Fruit fly (Drosophila melanogaster): ENCODE data around the gene CG32603.

Gene CG32603

DNA sequence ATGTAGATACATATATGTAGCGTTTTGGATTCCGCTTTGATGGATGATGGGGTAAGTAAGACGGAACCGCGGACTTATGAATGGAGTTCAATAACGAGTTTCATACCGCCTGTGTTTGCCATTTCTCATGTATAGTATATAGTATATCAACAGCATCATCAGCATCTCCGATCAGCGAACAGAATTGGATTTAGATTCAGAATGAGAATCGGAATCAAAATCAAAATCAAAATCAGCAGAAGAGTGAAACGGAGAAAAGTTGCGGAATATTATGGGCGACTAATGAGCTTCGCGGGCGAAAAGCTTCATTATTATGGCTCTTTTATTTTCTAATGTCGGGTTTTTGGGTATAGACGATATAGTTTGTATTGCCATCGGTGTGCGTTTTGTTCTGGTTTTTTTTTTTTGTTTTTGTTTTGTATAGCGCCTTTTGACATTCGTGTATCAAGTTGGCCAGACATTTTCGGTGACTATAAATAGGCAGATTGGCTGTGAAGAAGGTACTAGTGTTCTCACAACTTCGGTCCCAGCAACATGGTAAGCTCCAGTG lies at the start of gene CG32603:
Gene CG32603 (plus strand): TSS at position 500 of the 550 bp plus-strand sequence.
- TF ChIP-seq pan (optimal IDR thresholded peaks at IDR 0.05) (no peak), Dll (optimal IDR thresholded peaks at IDR 0.05) (no peak), CG8478 (optimal IDR thresholded peaks at IDR 0.05) (no peak), usp (GFP tag; optimal IDR thresholded peaks at IDR 0.05) (no peak), EcR (GFP tag; optimal IDR thresholded peaks at IDR 0.05) (no peak), psq (optimal IDR thresholded peaks at IDR 0.05) (no peak)

DNA sequence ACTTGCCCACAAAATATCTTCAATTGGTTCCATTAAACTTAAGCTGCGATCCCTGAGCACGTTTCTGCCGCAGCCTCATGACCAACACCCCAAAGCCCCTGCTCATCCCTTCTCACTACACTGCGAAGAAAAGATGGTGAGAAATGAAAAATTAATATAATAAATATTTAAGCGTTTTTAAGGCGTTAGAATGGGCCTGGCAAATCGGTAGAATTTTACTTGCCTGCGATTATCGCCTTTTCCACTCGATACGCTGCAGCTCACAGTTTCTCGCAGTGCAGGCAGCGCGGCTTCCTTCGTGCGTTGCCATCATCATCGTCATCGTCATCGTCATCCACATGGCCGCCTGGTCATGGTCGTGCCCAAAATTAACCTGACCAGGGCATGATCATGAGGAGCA lies 36.2 kb upstream of the CG32603 start:
- TF ChIP-seq CG8478 (optimal IDR thresholded peaks at IDR 0.05) (no peak), usp (GFP tag; optimal IDR thresholded peaks at IDR 0.05) (no peak), psq (optimal IDR thresholded peaks at IDR 0.05) (no peak), EcR (GFP tag; optimal IDR thresholded peaks at IDR 0.05) (no peak), Dll (optimal IDR thresholded peaks at IDR 0.05) (no peak), pan (optimal IDR thresholded peaks at IDR 0.05) (no peak)

DNA sequence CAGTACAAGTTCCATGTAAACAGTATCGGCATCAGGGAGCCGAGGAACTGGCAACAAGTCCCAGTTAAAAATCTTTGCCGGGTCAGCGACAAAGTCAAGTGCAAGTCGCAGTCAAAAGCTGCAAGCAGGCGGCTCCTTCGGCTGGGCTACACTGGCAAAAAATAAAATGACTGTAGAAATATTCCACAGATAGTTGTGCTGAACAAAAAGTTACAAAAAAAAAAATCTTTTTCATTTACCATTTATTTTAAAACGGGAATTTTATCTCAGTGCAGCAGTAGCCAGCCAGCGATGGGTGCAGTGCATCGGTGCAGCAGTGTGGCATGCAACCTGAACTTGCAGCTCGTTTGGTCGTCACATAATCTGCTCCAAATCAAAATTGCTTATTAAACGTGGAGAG lies 35.0 kb upstream of the CG32603 start:
- TF ChIP-seq usp (GFP tag; optimal IDR thresholded peaks at IDR 0.05) (no peak), pan (optimal IDR thresholded peaks at IDR 0.05) (no peak), psq (optimal IDR thresholded peaks at IDR 0.05) (no peak), Dll (optimal IDR thresholded peaks at IDR 0.05) (no peak), CG8478 (optimal IDR thresholded peaks at IDR 0.05) (no peak), EcR (GFP tag; optimal IDR thresholded peaks at IDR 0.05) (no peak)

DNA sequence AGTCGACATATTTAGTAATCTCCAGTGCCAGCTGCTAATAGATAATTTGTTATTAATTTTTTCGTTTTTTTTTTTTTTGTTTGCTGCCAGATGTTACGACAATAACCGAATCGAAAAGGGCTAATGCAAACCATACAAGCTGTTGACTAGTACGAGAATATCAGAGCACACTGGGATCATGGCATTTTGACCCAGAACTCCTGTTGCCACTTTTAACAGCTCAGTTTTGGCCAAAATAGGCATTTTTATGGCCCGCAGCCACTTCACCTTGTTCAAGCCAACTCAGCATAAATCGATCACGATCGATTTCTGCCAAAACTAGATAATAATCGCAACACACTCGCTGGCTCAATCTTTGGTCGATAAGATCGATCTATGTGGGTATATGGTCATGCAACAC lies 32.5 kb upstream of the CG32603 start, which contains the start of gene CG12479:
Gene CG12479 (minus strand): TSS at position 101 of the 400 bp plus-strand sequence.
- TF ChIP-seq EcR (GFP tag; optimal IDR thresholded peaks at IDR 0.05) = no peak
- TF ChIP-seq Dll (optimal IDR thresholded peaks at IDR 0.05) = no peak
- TF ChIP-seq usp (GFP tag; optimal IDR thresholded peaks at IDR 0.05) = no peak
- TF ChIP-seq CG8478 (optimal IDR thresholded peaks at IDR 0.05) = no peak
- TF ChIP-seq pan (optimal IDR thresholded peaks at IDR 0.05) = no peak
- no peak for TF ChIP-seq psq (optimal IDR thresholded peaks at IDR 0.05)

DNA sequence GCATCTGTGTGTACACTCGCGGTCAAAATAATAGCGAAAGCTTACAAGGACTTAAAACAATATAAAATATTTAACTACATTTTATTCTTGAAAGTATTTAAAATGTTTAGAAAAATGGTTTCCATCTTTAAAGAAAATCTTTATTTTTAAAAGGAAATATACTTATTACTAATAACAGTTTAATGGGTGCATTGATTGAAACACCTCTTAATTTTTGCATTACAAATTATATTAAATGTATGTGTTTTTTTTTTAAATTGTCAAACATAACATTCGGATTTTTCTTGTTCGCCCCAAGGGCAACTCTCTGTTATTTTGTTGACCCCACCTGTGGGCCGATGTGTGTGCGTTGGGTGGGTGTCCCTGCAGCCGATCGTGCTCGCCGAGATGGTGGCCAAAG lies 30.7 kb upstream of the CG32603 start:
- TF ChIP-seq usp (GFP tag; optimal IDR thresholded peaks at IDR 0.05) (no peak), CG8478 (optimal IDR thresholded peaks at IDR 0.05) (no peak), pan (optimal IDR thresholded peaks at IDR 0.05) (no peak), Dll (optimal IDR thresholded peaks at IDR 0.05) (no peak), EcR (GFP tag; optimal IDR thresholded peaks at IDR 0.05) (no peak), psq (optimal IDR thresholded peaks at IDR 0.05) (no peak)

DNA sequence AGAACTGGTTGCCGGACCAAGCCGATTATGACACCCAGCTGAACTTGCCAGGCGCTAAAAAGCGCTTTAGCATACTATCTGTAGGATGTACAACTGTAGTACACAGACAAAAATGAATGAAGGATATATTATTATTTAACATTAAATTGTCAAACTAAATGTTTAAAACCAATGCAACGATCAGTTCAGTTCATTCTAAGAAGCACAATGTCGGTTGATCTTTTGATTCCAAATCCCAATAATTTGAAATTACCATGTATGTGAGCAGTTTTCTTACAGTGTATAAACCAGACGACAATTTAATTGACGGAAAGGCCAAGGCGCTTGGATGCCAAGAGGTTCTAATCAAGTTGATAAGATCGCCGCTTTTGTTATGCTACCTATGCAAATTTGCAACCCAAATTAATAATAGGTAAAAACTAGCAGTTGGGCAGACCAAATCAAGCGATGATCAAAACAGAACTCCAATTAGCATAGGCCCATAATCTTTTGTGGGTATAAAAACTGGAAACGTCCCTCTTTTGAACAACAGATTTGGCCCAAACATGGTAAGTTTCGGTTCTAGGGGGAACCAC lies 15.2 kb upstream of the CG32603 start, which contains the start of gene CG12480:
Gene CG12480 (plus strand): TSS at position 525 of the 575 bp plus-strand sequence.
- TF ChIP-seq EcR (GFP tag; optimal IDR thresholded peaks at IDR 0.05) = no peak
- TF ChIP-seq CG8478 (optimal IDR thresholded peaks at IDR 0.05) = no peak
- TF ChIP-seq psq (optimal IDR thresholded peaks at IDR 0.05) = no peak
- no peak for TF ChIP-seq pan (optimal IDR thresholded peaks at IDR 0.05)
- no peak for TF ChIP-seq usp (GFP tag; optimal IDR thresholded peaks at IDR 0.05)
- no peak for TF ChIP-seq Dll (optimal IDR thresholded peaks at IDR 0.05)

DNA sequence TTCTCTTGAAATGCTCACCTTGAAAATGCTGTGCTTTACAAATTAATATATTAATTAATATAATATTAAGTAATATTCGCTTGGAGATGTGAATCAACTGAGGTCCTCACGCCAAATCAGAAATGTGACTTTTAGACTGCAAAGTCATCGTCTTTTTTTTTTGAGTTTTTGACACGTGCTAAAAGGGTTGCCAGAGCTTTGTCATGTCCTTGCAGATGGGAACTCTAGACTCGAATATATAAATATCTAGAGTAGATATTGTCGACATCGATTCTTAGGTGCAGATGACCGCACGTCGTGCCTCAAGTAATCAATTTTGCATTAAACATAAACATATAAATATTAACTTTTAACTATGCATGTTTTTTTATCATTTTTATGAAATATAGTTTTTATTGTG lies 11.8 kb upstream of the CG32603 start, which contains the start of gene betaNACtes1:
Gene betaNACtes1 (minus strand): TSS at position 101 of the 400 bp plus-strand sequence.
- TF ChIP-seq CG8478 (optimal IDR thresholded peaks at IDR 0.05) (no peak), pan (optimal IDR thresholded peaks at IDR 0.05) (no peak), Dll (optimal IDR thresholded peaks at IDR 0.05) (no peak), psq (optimal IDR thresholded peaks at IDR 0.05) (no peak), EcR (GFP tag; optimal IDR thresholded peaks at IDR 0.05) (no peak), usp (GFP tag; optimal IDR thresholded peaks at IDR 0.05) (no peak)

DNA sequence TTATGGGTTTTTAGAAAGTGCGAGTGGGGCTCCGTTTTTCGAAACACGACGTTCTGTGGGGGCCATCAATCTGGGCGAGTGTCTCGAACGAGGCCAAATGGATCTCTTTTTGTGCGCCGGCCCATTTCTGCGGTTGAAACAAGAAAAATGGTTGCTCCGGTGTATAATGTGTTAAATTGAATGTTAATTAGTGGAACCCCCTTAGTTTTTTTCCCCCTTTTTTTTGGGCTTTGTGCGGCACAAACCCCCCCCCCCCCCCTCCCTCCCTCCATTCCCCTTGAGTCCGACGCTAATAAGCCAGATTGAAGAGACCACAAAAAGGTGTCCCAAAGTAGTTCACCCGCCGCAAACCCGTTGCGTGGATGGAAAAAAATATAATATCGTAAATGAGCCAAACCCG lies 10.7 kb upstream of the CG32603 start:
- TF ChIP-seq Dll (optimal IDR thresholded peaks at IDR 0.05) = no peak
- no peak for TF ChIP-seq CG8478 (optimal IDR thresholded peaks at IDR 0.05)
- no peak for TF ChIP-seq usp (GFP tag; optimal IDR thresholded peaks at IDR 0.05)
- TF ChIP-seq EcR (GFP tag; optimal IDR thresholded peaks at IDR 0.05) = no peak
- no peak for TF ChIP-seq pan (optimal IDR thresholded peaks at IDR 0.05)
- TF ChIP-seq psq (optimal IDR thresholded peaks at IDR 0.05) = no peak

DNA sequence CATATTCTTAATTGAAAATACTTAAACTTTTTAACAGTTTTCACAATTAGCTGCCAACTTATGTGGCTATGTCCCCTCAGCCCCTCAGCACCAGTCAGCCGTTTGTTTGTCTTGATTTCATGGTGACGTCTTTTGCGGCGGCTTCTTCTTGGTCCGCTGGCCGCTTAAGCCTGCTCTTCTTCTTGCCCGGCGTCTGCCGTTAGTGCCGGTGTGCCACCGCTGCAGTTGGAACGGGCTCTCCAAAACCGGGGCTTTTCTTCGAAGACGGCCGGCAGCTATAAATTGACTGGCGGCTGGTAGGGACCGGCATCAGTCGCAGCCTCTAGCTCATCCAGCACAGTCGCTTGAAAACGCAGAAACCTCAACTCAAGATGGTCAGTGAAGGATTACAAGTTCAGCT lies 9.9 kb upstream of the CG32603 start, which contains the start of gene CG1368:
Gene CG1368 (plus strand): TSS at position 301 of the 400 bp plus-strand sequence.
- TF ChIP-seq psq (optimal IDR thresholded peaks at IDR 0.05) (no peak), Dll (optimal IDR thresholded peaks at IDR 0.05) (no peak), EcR (GFP tag; optimal IDR thresholded peaks at IDR 0.05) (no peak), pan (optimal IDR thresholded peaks at IDR 0.05) (no peak), CG8478 (optimal IDR thresholded peaks at IDR 0.05) (no peak), usp (GFP tag; optimal IDR thresholded peaks at IDR 0.05) (no peak)

DNA sequence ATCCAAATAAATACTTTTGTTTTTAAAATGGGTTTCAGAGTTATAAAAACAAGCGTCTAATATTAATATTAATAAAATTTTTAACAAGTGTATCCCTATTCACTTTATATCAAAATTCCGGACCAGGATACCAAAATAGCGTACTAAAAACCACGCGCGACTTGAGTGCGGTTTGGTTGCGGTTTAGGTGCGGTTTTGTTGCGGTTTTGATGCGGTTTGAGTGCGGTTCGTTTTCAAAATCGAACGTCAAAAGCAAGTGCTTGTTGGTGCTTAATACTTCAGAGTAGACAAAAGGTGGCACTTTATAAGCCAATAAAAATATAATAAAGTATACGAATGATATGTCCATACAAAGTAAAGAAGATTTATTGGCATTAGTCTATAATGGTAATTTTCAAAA lies 8.7 kb upstream of the CG32603 start:
- no peak for TF ChIP-seq pan (optimal IDR thresholded peaks at IDR 0.05)
- no peak for TF ChIP-seq psq (optimal IDR thresholded peaks at IDR 0.05)
- TF ChIP-seq Dll (optimal IDR thresholded peaks at IDR 0.05) = no peak
- TF ChIP-seq CG8478 (optimal IDR thresholded peaks at IDR 0.05) = no peak
- no peak for TF ChIP-seq EcR (GFP tag; optimal IDR thresholded peaks at IDR 0.05)
- no peak for TF ChIP-seq usp (GFP tag; optimal IDR thresholded peaks at IDR 0.05)

DNA sequence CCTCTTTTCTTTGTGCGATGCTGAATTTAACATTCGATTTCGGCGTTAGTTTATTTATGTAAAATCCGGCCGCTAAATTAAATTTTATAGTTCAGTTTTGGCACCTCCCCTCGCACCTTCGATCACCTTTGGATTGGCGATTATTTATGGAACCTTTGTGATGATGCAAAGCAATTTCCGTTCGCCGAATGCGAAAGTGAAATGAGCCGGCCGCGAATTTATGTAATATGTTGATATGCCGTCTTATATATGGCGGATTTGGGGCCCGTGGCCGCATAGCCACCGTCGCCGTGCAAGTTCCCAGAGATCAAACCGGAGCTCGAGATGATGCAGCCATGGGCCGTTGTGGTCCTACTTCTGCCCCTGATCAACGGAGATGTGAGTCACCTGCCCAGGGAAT lies 7.7 kb upstream of the CG32603 start, which contains the start of gene CG11581:
Gene CG11581 (plus strand): TSS at position 301 of the 400 bp plus-strand sequence.
- TF ChIP-seq CG8478 (optimal IDR thresholded peaks at IDR 0.05) (no peak), pan (optimal IDR thresholded peaks at IDR 0.05) (no peak), psq (optimal IDR thresholded peaks at IDR 0.05) (no peak), EcR (GFP tag; optimal IDR thresholded peaks at IDR 0.05) (no peak), Dll (optimal IDR thresholded peaks at IDR 0.05) (no peak), usp (GFP tag; optimal IDR thresholded peaks at IDR 0.05) (no peak)

DNA sequence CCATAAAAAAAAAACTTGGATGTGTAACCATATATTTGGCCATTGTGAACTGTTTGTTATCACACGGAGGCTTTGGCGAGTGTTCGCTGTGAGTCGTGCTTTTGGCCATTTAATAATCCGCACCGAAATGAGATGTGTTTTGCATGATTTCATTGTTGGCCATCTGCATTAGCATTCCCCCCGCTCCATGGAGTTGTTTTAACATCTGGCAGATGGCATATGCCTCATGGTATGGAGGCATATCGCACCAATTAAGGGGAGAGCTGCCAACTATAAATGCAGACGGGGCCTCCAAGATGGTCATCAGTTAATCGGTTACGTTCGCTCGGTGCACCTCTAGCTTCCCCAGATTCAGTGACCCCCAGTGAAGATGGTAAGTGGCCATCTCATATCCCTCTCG lies 3.6 kb upstream of the CG32603 start, which contains the start of gene CG11584:
Gene CG11584 (plus strand): TSS at position 301 of the 400 bp plus-strand sequence.
- TF ChIP-seq Dll (optimal IDR thresholded peaks at IDR 0.05) (no peak), pan (optimal IDR thresholded peaks at IDR 0.05) (no peak), CG8478 (optimal IDR thresholded peaks at IDR 0.05) (no peak), EcR (GFP tag; optimal IDR thresholded peaks at IDR 0.05) (no peak), psq (optimal IDR thresholded peaks at IDR 0.05) (no peak), usp (GFP tag; optimal IDR thresholded peaks at IDR 0.05) (no peak)

Data from whole organism.